Worm (Caenorhabditis elegans): Measurements from ENCODE around the gene 2L52.1.

2L52.1 gene

DNA sequence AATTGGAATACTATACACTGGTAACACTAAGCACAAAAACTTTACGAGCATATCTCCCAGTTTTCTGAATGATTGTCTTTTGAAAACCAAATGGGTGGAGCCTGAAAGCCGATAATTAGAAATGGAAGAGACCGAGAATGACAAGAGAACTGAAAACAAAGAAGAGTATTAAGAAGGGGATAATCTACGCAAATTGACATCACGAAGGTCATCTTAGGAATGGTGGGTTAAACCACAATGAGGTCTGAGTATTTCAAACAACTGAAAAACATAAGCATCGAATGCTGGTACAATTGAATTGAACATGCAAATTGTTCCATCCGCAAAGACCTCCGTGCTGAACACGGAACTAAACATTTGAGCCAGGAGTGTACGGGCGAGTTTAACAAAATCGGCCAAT is 37.8 kb downstream of the 2L52.1 start, which contains the start of gene spp-24:
Gene spp-24 (minus strand): TSS at position 101 of the 400 bp plus-strand sequence.
- no peak for TF ChIP-seq K12H6.12 (tag; optimal IDR thresholded peaks at IDR 0.05)
- TF ChIP-seq ceh-40 (GFP tag; IDR thresholded peaks at IDR 0.05), result no peak
- no peak for TF ChIP-seq ztf-25 (GFP tag; IDR thresholded peaks at IDR 0.05)
- TF ChIP-seq snpc-1.1 (tag; optimal IDR thresholded peaks at IDR 0.05; ENCODE audit: insufficient read depth), result no peak
- TF ChIP-seq F55B11.4 (tag; optimal IDR thresholded peaks at IDR 0.05; ENCODE audit: borderline replicate concordance, insufficient read depth), result no peak
- no peak for TF ChIP-seq pbrm-1 (GFP tag; IDR thresholded peaks at IDR 0.05)
- TF ChIP-seq F23B12.7 (tag; optimal IDR thresholded peaks at IDR 0.05; ENCODE audit: insufficient read depth), result no peak
- TF ChIP-seq K11D2.4 (GFP tag; IDR thresholded peaks at IDR 0.05), result no peak
- TF ChIP-seq F10E7.11 (tag; optimal IDR thresholded peaks at IDR 0.05), result no peak
- no peak for TF ChIP-seq hmg-20 (GFP tag; IDR thresholded peaks at IDR 0.05)
- no peak for TF ChIP-seq rpc-1 (optimal IDR thresholded peaks at IDR 0.05)
- no peak for TF ChIP-seq rpc-1 (tag; optimal IDR thresholded peaks at IDR 0.05)
- no peak for TF ChIP-seq F52B5.7 (tag; optimal IDR thresholded peaks at IDR 0.05)
- no peak for TF ChIP-seq sdz-38 (tag; optimal IDR thresholded peaks at IDR 0.05)
- no peak for TF ChIP-seq sea-2 (GFP tag; IDR thresholded peaks at IDR 0.05)

ce11 chrII:41914-42313 is 40.3 kb downstream of the 2L52.1 start, which contains the start of gene F23F1.10:
TSS of gene F23F1.10 (minus strand) at chrII:41982.
- peak; percentile 16 for TF ChIP-seq tbp1 (GFP tag; optimal IDR thresholded peaks at IDR 0.05)
- peak in 1 of 2 experiments; percentile 14 for TF ChIP-seq rec-8 (tag; optimal IDR thresholded peaks at IDR 0.05)
- no peak for TF ChIP-seq F55B11.4 (tag; optimal IDR thresholded peaks at IDR 0.05; ENCODE audit: borderline replicate concordance, insufficient read depth)
- TF ChIP-seq Y53F4B.3 (GFP tag; IDR thresholded peaks at IDR 0.05), result no peak
- TF ChIP-seq ama-1 (optimal IDR thresholded peaks at IDR 0.05), result no peak
- TF ChIP-seq ama-1 (GFP tag; optimal IDR thresholded peaks at IDR 0.05), result peak in 1 of 2 experiments; percentile 31
- TF ChIP-seq pbrm-1 (GFP tag; IDR thresholded peaks at IDR 0.05), result peak; percentile 55; the same call in 1 of the 2 replicates
- peak; percentile 11 for TF ChIP-seq snpc-1.3 (tag; optimal IDR thresholded peaks at IDR 0.05; ENCODE audit: insufficient read depth)
- TF ChIP-seq nfyb-1 (GFP tag; IDR thresholded peaks at IDR 0.05), result no peak
- TF ChIP-seq F49E8.2 (tag; optimal IDR thresholded peaks at IDR 0.05; ENCODE audit: insufficient read depth), result peak; percentile 44
- peak; percentile 48 for TF ChIP-seq repo-1 (tag; optimal IDR thresholded peaks at IDR 0.05)
- TF ChIP-seq D2030.7 (GFP tag; IDR thresholded peaks at IDR 0.05), result 0 out of 2 replicates have a peak, but pooled peaks have one; percentile 21
- no peak for TF ChIP-seq ceh-91 (GFP tag; IDR thresholded peaks at IDR 0.05)
- no peak for TF ChIP-seq F33H1.4 (GFP tag; IDR thresholded peaks at IDR 0.05)
- no peak for TF ChIP-seq nfya-1 (tag; optimal IDR thresholded peaks at IDR 0.05; ENCODE audit: borderline replicate concordance, insufficient read depth)
- TF ChIP-seq ztf-6 (GFP tag; IDR thresholded peaks at IDR 0.05), result no peak
- TF ChIP-seq egl-18 (GFP tag; IDR thresholded peaks at IDR 0.05), result no peak
- 0 out of 2 replicates have a peak, but pooled peaks have one; percentile 6 for TF ChIP-seq hsf-1 (GFP tag; IDR thresholded peaks at IDR 0.05)
- TF ChIP-seq tlf-1 (GFP tag; optimal IDR thresholded peaks at IDR 0.05), result peak; percentile 34
- TF ChIP-seq attf-6 (GFP tag; IDR thresholded peaks at IDR 0.05), result no peak
- no peak for TF ChIP-seq rcor-1 (GFP tag; IDR thresholded peaks at IDR 0.05)
- no peak for TF ChIP-seq sea-2 (GFP tag; IDR thresholded peaks at IDR 0.05)
- peak; percentile 73 for TF ChIP-seq B0336.3 (GFP tag; IDR thresholded peaks at IDR 0.05)
- TF ChIP-seq efl-1 (GFP tag; optimal IDR thresholded peaks at IDR 0.05), result peak; percentile 4

- peak; percentile 17 for TF ChIP-seq dpl-1 (GFP tag; optimal IDR thresholded peaks at IDR 0.05)
- peak; percentile 26 for TF ChIP-seq ZK185.1 (tag; optimal IDR thresholded peaks at IDR 0.05; ENCODE audit: poor library complexity, severe bottlenecking)
- peak; percentile 27 for TF ChIP-seq efl-1 (GFP tag; optimal IDR thresholded peaks at IDR 0.05)
- TF ChIP-seq rcor-1 (GFP tag; IDR thresholded peaks at IDR 0.05), result peak; percentile 41; the same call in 1 of the 2 replicates
- peak; percentile 7 for TF ChIP-seq ceh-27 (GFP tag; optimal IDR thresholded peaks at IDR 0.05)
- no peak for TF ChIP-seq pbrm-1 (GFP tag; IDR thresholded peaks at IDR 0.05)
- peak; percentile 81 for TF ChIP-seq mcd-1 (GFP tag; IDR thresholded peaks at IDR 0.05)
- TF ChIP-seq Y53F4B.3 (GFP tag; IDR thresholded peaks at IDR 0.05), result no peak
- peak; percentile 27 for TF ChIP-seq lin-40 (tag; optimal IDR thresholded peaks at IDR 0.05)
- no peak for TF ChIP-seq K12H6.12 (tag; optimal IDR thresholded peaks at IDR 0.05)
- TF ChIP-seq F52B5.7 (tag; optimal IDR thresholded peaks at IDR 0.05), result no peak
- TF ChIP-seq hmg-20 (GFP tag; IDR thresholded peaks at IDR 0.05), result no peak
- peak in 1 of 3 experiments; percentile 57 for TF ChIP-seq lin-35 (GFP tag; optimal IDR thresholded peaks at IDR 0.05)
- peak; percentile 44; the same call in 1 of the 2 replicates for TF ChIP-seq madf-6 (GFP tag; IDR thresholded peaks at IDR 0.05)
- TF ChIP-seq snpc-4 (GFP tag; optimal IDR thresholded peaks at IDR 0.05), result no peak
- peak in 2 of 4 experiments; percentile 4 to 37 for TF ChIP-seq snpc-4 (tag; optimal IDR thresholded peaks at IDR 0.05)
Measured at ce11 chrII:43640-44039, 42.0 kb downstream of the 2L52.1 start, which contains the start of gene nfyc-1. TSS of gene nfyc-1 (plus strand) at chrII:43907.

Measured in whole organism, young adult.